Worm (Caenorhabditis elegans): ENCODE measurements around the gene cgt-2.

DNA sequence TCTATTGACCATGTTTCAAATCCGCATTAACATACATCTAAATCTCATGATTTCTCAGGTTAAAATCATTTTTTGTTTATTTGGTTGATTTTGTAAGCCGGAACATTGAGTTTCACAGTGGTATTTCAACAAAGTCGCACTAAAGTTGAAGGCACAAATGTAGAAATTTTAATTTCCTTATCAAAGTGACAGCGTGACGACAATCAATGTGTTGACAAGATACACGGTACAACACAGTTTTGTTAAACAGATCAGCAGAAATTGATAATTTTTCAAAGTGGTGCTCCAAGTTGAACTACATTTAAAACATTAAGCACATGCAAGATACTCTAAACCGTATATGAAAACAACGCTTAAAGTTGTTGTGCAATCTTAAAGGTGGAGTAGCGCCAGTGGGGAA is 7.6 kb downstream of the cgt-2 start:
- TF ChIP-seq tab-1 (GFP tag; IDR thresholded peaks at IDR 0.05): no peak
- no peak for TF ChIP-seq flt-1 (GFP tag; IDR thresholded peaks at IDR 0.05)
- TF ChIP-seq ztf-23 (GFP tag; IDR thresholded peaks at IDR 0.05): no peak
